Worm (Caenorhabditis elegans): ENCODE measurements around the gene F42G2.2.
A peak's percentile ranks its signal among the peaks of the same experiment; 100 is the strongest.

F42G2.2 gene

DNA sequence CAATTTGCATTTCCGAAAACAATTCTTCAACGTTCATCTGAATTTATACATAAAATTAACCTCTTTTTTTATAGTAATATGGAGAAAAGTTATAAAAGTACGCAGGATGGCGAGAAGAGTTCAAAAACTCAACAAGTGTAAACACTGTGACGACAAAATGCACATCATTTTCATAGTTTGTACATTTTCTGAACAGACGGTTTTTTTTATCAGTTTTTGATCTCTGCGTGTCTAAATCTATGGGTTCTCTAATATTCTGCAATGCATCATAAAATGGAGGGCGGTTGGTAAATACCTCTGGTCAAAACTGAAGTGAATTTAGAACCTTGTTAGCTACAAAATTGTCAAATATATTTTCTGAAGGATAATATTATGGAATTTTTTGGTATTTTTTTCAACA lies 6.6 kb upstream of the F42G2.2 start, which contains the start of gene fbxa-4:
Gene fbxa-4, minus strand, starts transcription at position 93 of the 400 bp plus-strand sequence.
- TF ChIP-seq nhr-80 (tag; optimal IDR thresholded peaks at IDR 0.05) (peak; percentile 54), B0019.2 (GFP tag; conservative IDR thresholded peaks at IDR 0.05) (no peak)

DNA sequence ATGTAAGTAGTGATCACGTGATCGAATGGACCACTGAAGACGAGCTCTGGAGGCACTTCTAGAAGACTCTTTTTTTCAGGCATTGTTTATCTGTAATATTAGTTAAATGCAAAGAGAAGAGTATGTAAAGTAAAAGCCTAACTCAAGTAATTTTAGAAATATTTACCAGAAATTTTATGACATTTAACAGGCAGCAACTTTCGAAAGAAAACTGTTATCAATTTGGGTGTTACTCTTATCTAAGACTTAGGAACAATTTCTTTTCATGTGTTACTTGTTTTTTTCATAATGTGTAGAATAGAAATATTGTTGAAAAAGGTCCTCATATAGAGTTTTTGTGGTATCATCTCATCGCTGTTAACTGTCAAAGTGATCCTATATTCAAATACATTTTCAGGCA lies 4.1 kb upstream of the F42G2.2 start, which contains the start of the genes F42G2.5 and F42G2.7:
Gene F42G2.5, minus strand, starts transcription at position 101 of the 400 bp plus-strand sequence.
Gene F42G2.7, plus strand, starts transcription at position 270 of the 400 bp plus-strand sequence.
- TF ChIP-seq ceh-40 (GFP tag; IDR thresholded peaks at IDR 0.05) (no peak), B0035.1 (tag; optimal IDR thresholded peaks at IDR 0.05) (no peak), ama-1 (optimal IDR thresholded peaks at IDR 0.05) (no peak), ama-1 (GFP tag; optimal IDR thresholded peaks at IDR 0.05) (no peak), dpff-1 (tag; optimal IDR thresholded peaks at IDR 0.05) (no peak), egrh-3 (GFP tag; IDR thresholded peaks at IDR 0.05) (no peak), lin-40 (tag; optimal IDR thresholded peaks at IDR 0.05) (no peak), let-607 (tag; optimal IDR thresholded peaks at IDR 0.05) (no peak)

DNA sequence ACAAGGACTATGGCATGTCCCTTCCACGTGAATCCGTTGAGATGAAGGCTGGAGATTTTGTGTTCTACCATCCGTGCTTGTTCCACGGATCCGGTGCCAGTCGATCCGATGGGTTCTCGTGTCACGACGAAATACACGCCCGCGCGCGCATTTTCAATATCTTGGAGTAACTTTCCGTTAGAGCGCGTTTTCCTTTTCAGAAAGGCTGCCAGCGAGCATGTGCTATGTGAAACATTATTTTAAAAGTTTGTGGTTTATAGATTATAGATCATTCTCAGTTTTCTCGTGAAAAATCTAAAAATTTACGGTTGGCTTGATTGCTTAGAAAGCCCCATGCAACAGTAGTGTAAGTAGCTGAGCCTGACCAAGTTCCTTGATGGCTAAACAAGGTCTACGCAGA lies 3.2 kb upstream of the F42G2.2 start, which contains the start of gene fbxc-20:
Gene fbxc-20, plus strand, starts transcription at position 301 of the 400 bp plus-strand sequence.
- TF ChIP-seq egl-44 (GFP tag; IDR thresholded peaks at IDR 0.05) (no peak), tlf-1 (GFP tag; optimal IDR thresholded peaks at IDR 0.05) (no peak), repo-1 (tag; optimal IDR thresholded peaks at IDR 0.05) (no peak), egl-18 (GFP tag; IDR thresholded peaks at IDR 0.05) (no peak), nfya-1 (tag; optimal IDR thresholded peaks at IDR 0.05; ENCODE audit: borderline replicate concordance, insufficient read depth) (no peak), atf-7 (tag; optimal IDR thresholded peaks at IDR 0.05) (no peak), rec-8 (tag; optimal IDR thresholded peaks at IDR 0.05) (no peak), lir-1 (GFP tag; conservative IDR thresholded peaks at IDR 0.05) (no peak), zim-3 (tag; optimal IDR thresholded peaks at IDR 0.05) (no peak)

DNA sequence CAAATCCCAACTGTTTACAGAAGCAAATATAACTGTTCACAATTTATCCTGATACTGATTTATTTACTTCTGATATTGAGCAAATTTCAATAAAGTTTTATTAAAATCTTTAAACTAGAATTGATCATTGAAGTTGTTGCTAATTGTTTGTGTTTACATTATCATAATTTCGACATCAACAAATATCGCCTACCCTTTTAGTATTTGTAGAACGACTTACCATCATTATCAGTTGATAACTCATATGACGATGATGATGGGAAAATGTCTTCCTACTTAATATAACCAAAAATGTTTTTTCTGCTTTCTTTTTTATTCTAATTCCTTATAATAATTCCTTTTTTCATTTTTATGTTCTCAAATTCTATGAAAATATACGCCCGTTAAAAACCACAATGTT lies 1.3 kb upstream of the F42G2.2 start:
- TF ChIP-seq F23B12.7 (tag; optimal IDR thresholded peaks at IDR 0.05; ENCODE audit: insufficient read depth) (no peak), chd-7 (tag; optimal IDR thresholded peaks at IDR 0.05) (no peak), snpc-1.3 (tag; optimal IDR thresholded peaks at IDR 0.05; ENCODE audit: insufficient read depth) (no peak), lin-35 (GFP tag; optimal IDR thresholded peaks at IDR 0.05) (no peak), cebp-1 (GFP tag; IDR thresholded peaks at IDR 0.05) (no peak), cebp-1 (tag; optimal IDR thresholded peaks at IDR 0.05) (no peak), let-607 (tag; optimal IDR thresholded peaks at IDR 0.05) (no peak), ztf-6 (GFP tag; IDR thresholded peaks at IDR 0.05) (no peak), ztf-26 (tag; optimal IDR thresholded peaks at IDR 0.05) (no peak), nfya-1 (tag; optimal IDR thresholded peaks at IDR 0.05; ENCODE audit: borderline replicate concordance, insufficient read depth) (no peak), dox-1 (GFP tag; IDR thresholded peaks at IDR 0.05) (no peak), ceh-40 (GFP tag; IDR thresholded peaks at IDR 0.05) (no peak), him-1 (tag; optimal IDR thresholded peaks at IDR 0.05) (no peak), ets-4 (GFP tag; optimal IDR thresholded peaks at IDR 0.05) (no peak), cebp-2 (GFP tag; IDR thresholded peaks at IDR 0.05) (no peak), lin-54 (GFP tag; optimal IDR thresholded peaks at IDR 0.05) (no peak), repo-1 (tag; optimal IDR thresholded peaks at IDR 0.05) (no peak)

DNA sequence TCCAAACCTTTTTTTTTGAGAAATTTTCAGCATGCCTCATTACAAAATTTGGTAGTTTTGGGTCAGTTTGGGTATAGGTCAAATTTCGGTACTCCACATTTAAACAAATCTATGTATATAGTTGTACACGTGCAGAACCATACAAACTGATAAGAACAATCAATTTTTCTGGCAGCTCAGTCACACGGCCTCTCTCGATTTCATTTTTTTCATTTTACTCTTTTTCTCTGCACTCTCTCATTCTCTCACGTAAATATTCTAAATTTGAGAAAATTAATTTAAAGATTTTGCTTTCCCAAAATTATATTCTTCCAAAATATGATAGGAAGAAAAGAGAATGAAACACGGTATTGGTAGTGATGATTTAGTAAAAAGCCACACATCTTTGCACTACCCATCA lies 820 bp upstream of the F42G2.2 start:
- TF ChIP-seq let-526 (GFP tag; IDR thresholded peaks at IDR 0.05) (no peak), ztf-28 (GFP tag; IDR thresholded peaks at IDR 0.05) (no peak), ceh-58 (GFP tag; IDR thresholded peaks at IDR 0.05) (no peak), F10E7.11 (tag; optimal IDR thresholded peaks at IDR 0.05) (no peak), F33H1.4 (GFP tag; IDR thresholded peaks at IDR 0.05) (no peak), repo-1 (tag; optimal IDR thresholded peaks at IDR 0.05) (no peak), F23B12.7 (tag; optimal IDR thresholded peaks at IDR 0.05; ENCODE audit: insufficient read depth) (no peak), ceh-79 (tag; optimal IDR thresholded peaks at IDR 0.05) (no peak), mcd-1 (GFP tag; IDR thresholded peaks at IDR 0.05) (no peak), mel-28 (tag; optimal IDR thresholded peaks at IDR 0.05; ENCODE audit: borderline replicate concordance) (no peak), rpc-1 (optimal IDR thresholded peaks at IDR 0.05) (no peak), rpc-1 (tag; optimal IDR thresholded peaks at IDR 0.05) (no peak), nhr-90 (tag; optimal IDR thresholded peaks at IDR 0.05) (no peak), pha-4 (tag; optimal IDR thresholded peaks at IDR 0.05) (no peak)
